Worm (Caenorhabditis elegans) whole organism, L3 larva: Measurements from ENCODE around the gene Y73C8B.5.

Source experiments
- R02D3.7 ChIP-seq: fragments of 150-350 bp; optimal IDR thresholded peaks from 2 replicates; lab custom pipeline; 2014; ENCODE audit warnings: missing biosample characterization, missing genetic modification characterization
- ZK546.5 ChIP-seq: sonication (generic microtip); optimal IDR thresholded peaks from 2 replicates; lab custom pipeline; 2017; ENCODE audit warnings: missing biosample characterization, missing genetic modification characterization
- aly-2 ChIP-seq: fragments of 150-350 bp; optimal IDR thresholded peaks from 2 replicates; lab custom pipeline; 2014; ENCODE audit warnings: missing biosample characterization, missing genetic modification characterization
- ama-1 ChIP-seq: fragments of 150-350 bp; optimal IDR thresholded peaks from 2 replicates; lab custom pipeline; 2018
- ceh-28 ChIP-seq: fragments of 150-350 bp; optimal IDR thresholded peaks from 2 replicates; lab custom pipeline; 2014; ENCODE audit warnings: missing biosample characterization, missing genetic modification reagents, missing genetic modification characterization
- ceh-82 ChIP-seq: fragments of 150-350 bp; optimal IDR thresholded peaks from 2 replicates; lab custom pipeline; 2014; ENCODE audit warnings: missing biosample characterization, missing genetic modification characterization
- ceh-9 ChIP-seq: sonication (generic microtip); optimal IDR thresholded peaks from 2 replicates; lab custom pipeline; 2018; ENCODE audit warnings: missing biosample characterization, missing genetic modification characterization
- daf-12 ChIP-seq: fragments of 150-350 bp; optimal IDR thresholded peaks from 2 replicates; lab custom pipeline; 2014; ENCODE audit warnings: missing biosample characterization, missing genetic modification reagents, missing genetic modification characterization
- egl-27 ChIP-seq: sonication (generic microtip); optimal IDR thresholded peaks from 4 replicates; lab custom pipeline; 2017; ENCODE audit warnings: missing biosample characterization, missing genetic modification reagents, missing genetic modification characterization
- egl-5 ChIP-seq: fragments of 150-350 bp; optimal IDR thresholded peaks from 2 replicates; lab custom pipeline; 2017; ENCODE audit warnings: missing biosample characterization, missing genetic modification reagents, missing genetic modification characterization, inconsistent platforms
- elt-2 ChIP-seq: sonication (generic microtip); optimal IDR thresholded peaks from 2 replicates; lab custom pipeline; 2016; ENCODE audit warnings: missing genetic modification reagents, mild to moderate bottlenecking, missing genetic modification characterization, missing compliant biosample characterization
- elt-3 ChIP-seq, 3 experiments: fragments of 150-350 bp in 1 of 3; sonication (generic microtip) in 2 of 3; optimal IDR thresholded peaks; 2 replicates in 2 of 3; 4 replicates in 1 of 3; lab custom pipeline; 2014 to 2017; ENCODE audit warnings: missing biosample characterization in 3 of 3, missing genetic modification characterization in 3 of 3
- eor-1 ChIP-seq, 2 experiments: fragments of 150-350 bp; optimal IDR thresholded peaks; 2 replicates each; lab custom pipeline; 2014 to 2018; ENCODE audit warnings: missing biosample characterization in 2 of 2, missing genetic modification characterization in 2 of 2
- fos-1 ChIP-seq: fragments of 150-350 bp; optimal IDR thresholded peaks from 2 replicates; lab custom pipeline; 2014; ENCODE audit warnings: missing biosample characterization, missing genetic modification characterization
- hmg-11 ChIP-seq: sonication (generic microtip); optimal IDR thresholded peaks from 2 replicates; lab custom pipeline; 2016; ENCODE audit warnings: missing genetic modification characterization, missing compliant biosample characterization
- jun-1 ChIP-seq: fragments of 150-350 bp; optimal IDR thresholded peaks from 2 replicates; lab custom pipeline; 2014; ENCODE audit warnings: missing biosample characterization, missing genetic modification reagents, missing genetic modification characterization
- lin-15B ChIP-seq: fragments of 150-350 bp; optimal IDR thresholded peaks from 2 replicates; lab custom pipeline; 2014; ENCODE audit warnings: missing biosample characterization, missing genetic modification characterization
- lin-39 ChIP-seq: fragments of 150-350 bp; optimal IDR thresholded peaks from 2 replicates; lab custom pipeline; 2018; ENCODE audit warnings: missing biosample characterization, missing genetic modification reagents, missing genetic modification characterization
- lsy-12 ChIP-seq: sonication (generic microtip); optimal IDR thresholded peaks from 2 replicates; lab custom pipeline; 2016; ENCODE audit warnings: mild to moderate bottlenecking, missing genetic modification characterization, missing compliant biosample characterization
- mml-1 ChIP-seq: fragments of 150-350 bp; sonication (generic microtip); optimal IDR thresholded peaks from 3 replicates; lab custom pipeline; 2014; ENCODE audit warnings: missing biosample characterization, missing genetic modification characterization
- nhr-11 ChIP-seq: fragments of 150-350 bp; optimal IDR thresholded peaks from 2 replicates; lab custom pipeline; 2014; ENCODE audit warnings: missing biosample characterization, missing genetic modification characterization
- nhr-12 ChIP-seq: fragments of 150-350 bp; optimal IDR thresholded peaks from 2 replicates; lab custom pipeline; 2014; ENCODE audit warnings: missing biosample characterization, missing genetic modification characterization
- nhr-23 ChIP-seq: fragments of 150-350 bp; optimal IDR thresholded peaks from 2 replicates; lab custom pipeline; 2014; ENCODE audit warnings: missing biosample characterization, missing genetic modification reagents, missing genetic modification characterization
- nhr-237 ChIP-seq: fragments of 150-350 bp; optimal IDR thresholded peaks from 2 replicates; lab custom pipeline; 2014; ENCODE audit warnings: missing biosample characterization, missing genetic modification characterization
- nhr-25 ChIP-seq: sonication (generic microtip); optimal IDR thresholded peaks from 2 replicates; lab custom pipeline; 2017; ENCODE audit warnings: missing biosample characterization, missing genetic modification characterization
- nhr-28 ChIP-seq: fragments of 150-350 bp; optimal IDR thresholded peaks from 2 replicates; lab custom pipeline; 2014; ENCODE audit warnings: missing biosample characterization, missing genetic modification characterization
- nhr-43 ChIP-seq: sonication (generic microtip); optimal IDR thresholded peaks from 2 replicates; lab custom pipeline; 2016; ENCODE audit warnings: mild to moderate bottlenecking, missing genetic modification characterization, missing compliant biosample characterization; ENCODE audit not compliant: poor library complexity, severe bottlenecking
- nhr-76 ChIP-seq: fragments of 150-350 bp; sonication (generic microtip); optimal IDR thresholded peaks from 5 replicates; lab custom pipeline; 2014; ENCODE audit warnings: missing biosample characterization, missing genetic modification characterization
- nhr-77 ChIP-seq: fragments of 150-350 bp; optimal IDR thresholded peaks from 2 replicates; lab custom pipeline; 2014; ENCODE audit warnings: missing biosample characterization, missing genetic modification characterization
- pha-4 ChIP-seq: fragments of 150-350 bp; optimal IDR thresholded peaks from 2 replicates; lab custom pipeline; 2014; ENCODE audit warnings: missing biosample characterization, missing genetic modification reagents, missing genetic modification characterization
- pqm-1 ChIP-seq: fragments of 150-350 bp; optimal IDR thresholded peaks from 2 replicates; lab custom pipeline; 2017; ENCODE audit warnings: missing biosample characterization, missing genetic modification characterization, inconsistent platforms
- sea-2 ChIP-seq: fragments of 150-350 bp; sonication (generic microtip); optimal IDR thresholded peaks from 4 replicates; lab custom pipeline; 2014; ENCODE audit warnings: missing biosample characterization, missing genetic modification reagents, missing genetic modification characterization
- skn-1 ChIP-seq: fragments of 150-350 bp; optimal IDR thresholded peaks from 2 replicates; lab custom pipeline; 2014; ENCODE audit warnings: missing biosample characterization, missing genetic modification characterization
- snpc-4 ChIP-seq: fragments of 150-350 bp; optimal IDR thresholded peaks from 2 replicates; lab custom pipeline; 2014; ENCODE audit warnings: missing biosample characterization, missing genetic modification characterization
- tbx-2 ChIP-seq: sonication (generic microtip); optimal IDR thresholded peaks from 2 replicates; lab custom pipeline; 2016; ENCODE audit warnings: mild to moderate bottlenecking, missing genetic modification characterization, missing compliant biosample characterization
- unc-39 ChIP-seq: sonication (generic microtip); optimal IDR thresholded peaks from 4 replicates; lab custom pipeline; 2017; ENCODE audit warnings: missing biosample characterization, missing genetic modification characterization
- unc-62 ChIP-seq: fragments of 150-350 bp; sonication (generic microtip); optimal IDR thresholded peaks from 4 replicates; lab custom pipeline; 2014; ENCODE audit warnings: missing biosample characterization, missing genetic modification reagents, missing genetic modification characterization
- zag-1 ChIP-seq: fragments of 150-350 bp; optimal IDR thresholded peaks from 2 replicates; lab custom pipeline; 2014; ENCODE audit warnings: missing biosample characterization, missing genetic modification characterization
- ztf-4 ChIP-seq: fragments of 150-350 bp; optimal IDR thresholded peaks from 2 replicates; lab custom pipeline; 2014; ENCODE audit warnings: missing biosample characterization, missing genetic modification characterization

Y73C8B.5 gene

ce11 chrV:3218604-3219003, 21.5 kb downstream of the Y73C8B.5 start:
- no peak for TF ChIP-seq hmg-11 (tag; lab: Kevin White, UChicago)
- no peak for TF ChIP-seq ama-1 (lab: Kevin White, UChicago)
- TF ChIP-seq elt-3 (tag; optimal IDR thresholded peaks at IDR 0.05; lab: Kevin White, UChicago), result no peak
- TF ChIP-seq lsy-12 (tag; lab: Kevin White, UChicago), result no peak
- TF ChIP-seq lin-15B (tag; lab: Kevin White, UChicago), result no peak
- no peak for TF ChIP-seq snpc-4 (tag; lab: Kevin White, UChicago)
- no peak for TF ChIP-seq R02D3.7 (tag; lab: Kevin White, UChicago)
- no peak for TF ChIP-seq ceh-9 (tag; lab: Kevin White, UChicago)
- TF ChIP-seq daf-12 (tag; lab: Kevin White, UChicago), result no peak
- TF ChIP-seq ztf-4 (tag; lab: Kevin White, UChicago), result no peak
- TF ChIP-seq pqm-1, result no peak
- TF ChIP-seq unc-39 (tag; lab: Kevin White, UChicago), result no peak
- TF ChIP-seq unc-62, result no peak
- TF ChIP-seq nhr-28 (tag; lab: Kevin White, UChicago), result no peak
- no peak for TF ChIP-seq sea-2
- no peak for TF ChIP-seq egl-27 (tag; lab: Kevin White, UChicago)
- no peak for TF ChIP-seq ceh-28 (tag; lab: Kevin White, UChicago)

ce11 chrV:3227373-3227772, 30.3 kb downstream of the Y73C8B.5 start, which contains the start of gene K08D9.2:
Gene K08D9.2 (plus strand): TSS chrV:3227673.
- TF ChIP-seq snpc-4 (tag; lab: Kevin White, UChicago) (no peak), mml-1 (tag; lab: Kevin White, UChicago) (no peak), nhr-76 (no peak), pha-4 (no peak), nhr-23 (tag; lab: Kevin White, UChicago) (no peak), nhr-43 (tag; lab: Kevin White, UChicago) (no peak), egl-5 (tag; lab: Kevin White, UChicago) (no peak), zag-1 (tag; lab: Kevin White, UChicago) (no peak), nhr-77 (tag; lab: Kevin White, UChicago) (no peak), hmg-11 (tag; lab: Kevin White, UChicago) (no peak), elt-3 (tag; optimal IDR thresholded peaks at IDR 0.05; lab: Kevin White, UChicago) (no peak), unc-39 (tag; lab: Kevin White, UChicago) (no peak), skn-1 (tag; lab: Kevin White, UChicago) (no peak), egl-27 (tag; lab: Kevin White, UChicago) (no peak), lin-15B (tag; lab: Kevin White, UChicago) (no peak), nhr-25 (tag; lab: Kevin White, UChicago) (no peak)

- no peak for TF ChIP-seq eor-1 (tag; optimal IDR thresholded peaks at IDR 0.05; lab: Kevin White, UChicago)
- no peak for TF ChIP-seq nhr-12
- TF ChIP-seq tbx-2 (tag; lab: Kevin White, UChicago), result no peak
- TF ChIP-seq daf-12 (tag; lab: Kevin White, UChicago), result no peak
- no peak for TF ChIP-seq zag-1 (tag; lab: Kevin White, UChicago)
- TF ChIP-seq unc-62, result no peak
- no peak for TF ChIP-seq lin-39 (tag; lab: Kevin White, UChicago)
- TF ChIP-seq nhr-43 (tag; lab: Kevin White, UChicago), result no peak
- no peak for TF ChIP-seq skn-1 (tag; lab: Kevin White, UChicago)
- no peak for TF ChIP-seq ceh-9 (tag; lab: Kevin White, UChicago)
- no peak for TF ChIP-seq nhr-77 (tag; lab: Kevin White, UChicago)
- TF ChIP-seq lin-15B (tag; lab: Kevin White, UChicago), result no peak
- TF ChIP-seq nhr-25 (tag; lab: Kevin White, UChicago), result no peak
- no peak for TF ChIP-seq ztf-4 (tag; lab: Kevin White, UChicago)
- TF ChIP-seq mml-1 (tag; lab: Kevin White, UChicago), result no peak
- no peak for TF ChIP-seq elt-2
- no peak for TF ChIP-seq aly-2 (tag; lab: Kevin White, UChicago)
- no peak for TF ChIP-seq egl-27 (tag; lab: Kevin White, UChicago)
Measured at ce11 chrV:3230150-3230549, 33.1 kb downstream of the Y73C8B.5 start.

ce11 chrV:3230597-3230996, 33.5 kb downstream of the Y73C8B.5 start, which contains the start of gene K08D9.10:
Gene K08D9.10 (plus strand): TSS chrV:3230897.
- TF ChIP-seq elt-2, result no peak
- no peak for TF ChIP-seq fos-1
- TF ChIP-seq ZK546.5 (tag; lab: Kevin White, UChicago), result no peak
- no peak for TF ChIP-seq nhr-11 (tag; lab: Kevin White, UChicago)
- no peak for TF ChIP-seq daf-12 (tag; lab: Kevin White, UChicago)
- TF ChIP-seq nhr-237 (tag; lab: Kevin White, UChicago), result no peak
- TF ChIP-seq ama-1 (lab: Kevin White, UChicago), result no peak
- no peak for TF ChIP-seq jun-1
- TF ChIP-seq nhr-23 (tag; lab: Kevin White, UChicago), result no peak
- TF ChIP-seq tbx-2 (tag; lab: Kevin White, UChicago), result no peak
- TF ChIP-seq unc-39 (tag; lab: Kevin White, UChicago), result no peak
- no peak for TF ChIP-seq pqm-1
- no peak for TF ChIP-seq ceh-82
- no peak for TF ChIP-seq elt-3 (tag; optimal IDR thresholded peaks at IDR 0.05; lab: Kevin White, UChicago)
- TF ChIP-seq nhr-43 (tag; lab: Kevin White, UChicago), result no peak
- TF ChIP-seq lin-39 (tag; lab: Kevin White, UChicago), result no peak
- TF ChIP-seq mml-1 (tag; lab: Kevin White, UChicago), result no peak
- TF ChIP-seq eor-1 (tag; optimal IDR thresholded peaks at IDR 0.05; lab: Kevin White, UChicago), result no peak
